Fruit fly (Drosophila melanogaster) whole organism, embryonic: ENCODE measurements around the gene TotX.

Experiments
- CG10274 ChIP-seq: fragments of 200-800 bp; sonication (Bioruptor generic); optimal IDR thresholded peaks from 3 replicates; lab custom pipeline; 2017; ENCODE audit warnings: missing biosample characterization, mild to moderate bottlenecking, missing genetic modification characterization
- CG11247 ChIP-seq: fragments of 200-800 bp; sonication (Bioruptor generic); IDR thresholded peaks from 2 replicates; pipeline ENCODE4 v1.3.6; 2022; ENCODE audit warnings: missing biosample characterization, missing genetic modification characterization
- CG1233 ChIP-seq: fragments of 200-800 bp; sonication (Bioruptor generic); optimal IDR thresholded peaks from 4 replicates; lab custom pipeline; 2018; ENCODE audit warnings: missing biosample characterization, mild to moderate bottlenecking, missing genetic modification characterization
- CG17186 ChIP-seq: fragments of 200-800 bp; sonication (Bioruptor generic); optimal IDR thresholded peaks from 3 replicates; lab custom pipeline; 2017; ENCODE audit warnings: missing biosample characterization, missing genetic modification reagents, missing genetic modification characterization
- CG17385 ChIP-seq: fragments of 200-800 bp; sonication (Bioruptor generic); optimal IDR thresholded peaks from 3 replicates; lab custom pipeline; 2018; ENCODE audit warnings: missing biosample characterization, mild to moderate bottlenecking, missing genetic modification characterization
- CG18262 ChIP-seq: fragments of 200-800 bp; optimal IDR thresholded peaks from 3 replicates; lab custom pipeline; 2019; ENCODE audit warnings: missing biosample characterization, mild to moderate bottlenecking, missing genetic modification characterization, moderate library complexity
- CG1832 ChIP-seq: fragments of 200-800 bp; sonication (Bioruptor generic); optimal IDR thresholded peaks from 2 replicates; lab custom pipeline; 2017; ENCODE audit warnings: missing biosample characterization, mild to moderate bottlenecking, missing genetic modification characterization, inconsistent platforms
- CG2199 ChIP-seq: fragments of 200-800 bp; sonication (Bioruptor generic); IDR thresholded peaks from 3 replicates; pipeline ENCODE4 v1.3.6; 2022; ENCODE audit warnings: missing biosample characterization, missing genetic modification characterization
- CG34376 ChIP-seq: fragments of 200-800 bp; sonication (Bioruptor generic); optimal IDR thresholded peaks from 2 replicates; lab custom pipeline; 2018; ENCODE audit warnings: missing biosample characterization, mild to moderate bottlenecking, missing genetic modification characterization
- CG4730 ChIP-seq: fragments of 200-800 bp; sonication (Bioruptor generic); IDR thresholded peaks from 2 replicates; pipeline ENCODE4 v1.3.6; 2022; ENCODE audit warnings: missing biosample characterization, missing genetic modification characterization
- CG6175 ChIP-seq: fragments of 200-800 bp; sonication (Bioruptor generic); IDR thresholded peaks from 3 replicates; pipeline ENCODE4 v1.3.6; 2022; ENCODE audit warnings: missing biosample characterization, missing genetic modification characterization
- CG6254 ChIP-seq: fragments of 200-800 bp; sonication (Bioruptor generic); optimal IDR thresholded peaks from 3 replicates; lab custom pipeline; 2017; ENCODE audit warnings: mild to moderate bottlenecking, missing biosample characterization, missing genetic modification reagents, missing genetic modification characterization
- CG6791 ChIP-seq: fragments of 200-800 bp; sonication (Bioruptor generic); IDR thresholded peaks from 3 replicates; pipeline ENCODE4 v1.3.6; 2022; ENCODE audit warnings: missing biosample characterization, missing genetic modification characterization; ENCODE audit not compliant: partially characterized antibody
- CG7357 ChIP-seq: fragments of 200-800 bp; sonication (Bioruptor generic); IDR thresholded peaks from 3 replicates; pipeline ENCODE4 v1.3.6; 2022; ENCODE audit warnings: missing biosample characterization, missing genetic modification characterization
- CG7839 ChIP-seq: fragments of 200-800 bp; sonication (Bioruptor generic); optimal IDR thresholded peaks from 3 replicates; lab custom pipeline; 2018; ENCODE audit warnings: missing biosample characterization, mild to moderate bottlenecking, missing genetic modification characterization, moderate library complexity
- CG7963 ChIP-seq: fragments of 200-800 bp; sonication (Bioruptor generic); IDR thresholded peaks from 3 replicates; pipeline ENCODE4 v1.3.6; 2022; ENCODE audit warnings: missing biosample characterization, missing genetic modification characterization; ENCODE audit not compliant: partially characterized antibody
- CG8388 ChIP-seq: fragments of 200-800 bp; sonication (Bioruptor generic); optimal IDR thresholded peaks from 2 replicates; lab custom pipeline; 2019; ENCODE audit warnings: missing biosample characterization, mild to moderate bottlenecking, missing genetic modification characterization, moderate library complexity
- CG8478 ChIP-seq: fragments of >200 bp; optimal IDR thresholded peaks from 2 replicates; lab custom pipeline; 2018
- CG8944 ChIP-seq: fragments of 200-800 bp; sonication (Bioruptor generic); optimal IDR thresholded peaks from 3 replicates; lab custom pipeline; 2016; ENCODE audit warnings: missing biosample characterization, missing genetic modification characterization
- Dad ChIP-seq: fragments of 200-800 bp; sonication (Bioruptor generic); optimal IDR thresholded peaks from 3 replicates; lab custom pipeline; 2016; ENCODE audit warnings: missing biosample characterization, missing genetic modification characterization
- Dek ChIP-seq: fragments of 200-800 bp; sonication (Bioruptor generic); optimal IDR thresholded peaks from 3 replicates; lab custom pipeline; 2019; ENCODE audit warnings: missing biosample characterization, mild to moderate bottlenecking, missing genetic modification characterization, moderate library complexity
- Dll ChIP-seq: fragments of 200-800 bp; sonication (Bioruptor generic); IDR thresholded peaks from 4 replicates; pipeline ENCODE4 v1.3.6; 2022; ENCODE audit warnings: missing biosample characterization, missing genetic modification characterization; ENCODE audit not compliant: partially characterized antibody
- Ets97D ChIP-seq: fragments of 200-800 bp; sonication (Bioruptor generic); optimal IDR thresholded peaks from 3 replicates; lab custom pipeline; 2016; ENCODE audit warnings: missing biosample characterization, missing genetic modification characterization
- Fer1 ChIP-seq: fragments of 200-800 bp; sonication (Bioruptor generic); optimal IDR thresholded peaks from 2 replicates; lab custom pipeline; 2017; ENCODE audit warnings: missing biosample characterization, mild to moderate bottlenecking, missing genetic modification characterization
- H2.0 ChIP-seq: fragments of 200-800 bp; sonication (Bioruptor generic); IDR thresholded peaks from 2 replicates; pipeline ENCODE4 v1.3.6; 2022; ENCODE audit warnings: missing biosample characterization, missing genetic modification characterization
- HLH4C ChIP-seq: fragments of 200-800 bp; sonication (Bioruptor generic); IDR thresholded peaks from 3 replicates; pipeline ENCODE4 v1.3.6; 2022; ENCODE audit warnings: missing biosample characterization, missing genetic modification characterization; ENCODE audit not compliant: partially characterized antibody
- Hr51 ChIP-seq, 2 experiments: fragments of 200-800 bp; sonication (Bioruptor generic); optimal IDR thresholded peaks; 2 replicates in 1 of 2; 3 replicates in 1 of 2; lab custom pipeline; 2016 to 2018; ENCODE audit warnings: missing biosample characterization in 2 of 2, missing genetic modification characterization in 2 of 2, mild to moderate bottlenecking in 1 of 2, moderate library complexity in 1 of 2
- Neu2 ChIP-seq: fragments of 200-800 bp; sonication (Bioruptor generic); optimal IDR thresholded peaks from 3 replicates; lab custom pipeline; 2016; ENCODE audit warnings: missing biosample characterization, missing genetic modification characterization, borderline replicate concordance
- Oaz ChIP-seq: fragments of 200-800 bp; sonication (Bioruptor generic); IDR thresholded peaks from 2 replicates; pipeline ENCODE4 v1.3.6; 2022; ENCODE audit warnings: missing biosample characterization, missing genetic modification characterization
- PHDP ChIP-seq: fragments of 200-800 bp; sonication (Bioruptor generic); optimal IDR thresholded peaks from 3 replicates; lab custom pipeline; 2018; ENCODE audit warnings: missing biosample characterization, mild to moderate bottlenecking, missing genetic modification characterization, moderate library complexity
- Pdp1 ChIP-seq, 2 experiments: fragments of 200-800 bp; sonication (Bioruptor generic); optimal IDR thresholded peaks; 3 replicates each; lab custom pipeline; 2016; ENCODE audit warnings: missing biosample characterization in 2 of 2, missing genetic modification characterization in 2 of 2, mild to moderate bottlenecking in 1 of 2, moderate library complexity in 1 of 2
- Poxn ChIP-seq: fragments of 200-800 bp; sonication (Bioruptor generic); IDR thresholded peaks from 2 replicates; pipeline ENCODE4 v1.3.6; 2022; ENCODE audit warnings: missing biosample characterization, missing genetic modification characterization
- Ravus ChIP-seq: fragments of 200-800 bp; sonication (Bioruptor generic); IDR thresholded peaks from 2 replicates; pipeline ENCODE4 v1.3.6; 2022; ENCODE audit warnings: missing biosample characterization, missing genetic modification characterization
- Sry-β ChIP-seq: fragments of 200-800 bp; sonication (Bioruptor generic); optimal IDR thresholded peaks from 2 replicates; lab custom pipeline; 2018; ENCODE audit warnings: missing biosample characterization, mild to moderate bottlenecking, missing genetic modification characterization, moderate library complexity
- Ssrp ChIP-seq: fragments of 200-800 bp; sonication (Bioruptor generic); optimal IDR thresholded peaks from 2 replicates; lab custom pipeline; 2018; ENCODE audit warnings: missing biosample characterization, mild to moderate bottlenecking, missing genetic modification characterization, moderate library complexity
- ac ChIP-seq: fragments of 200-800 bp; sonication (Bioruptor generic); optimal IDR thresholded peaks from 3 replicates; lab custom pipeline; 2017; ENCODE audit warnings: missing biosample characterization, mild to moderate bottlenecking, missing genetic modification characterization
- ara ChIP-seq: fragments of 200-800 bp; sonication (Bioruptor generic); IDR thresholded peaks from 2 replicates; pipeline ENCODE4 v1.3.6; 2022; ENCODE audit warnings: missing biosample characterization, missing genetic modification characterization
- chn ChIP-seq: fragments of 200-800 bp; sonication (Bioruptor generic); optimal IDR thresholded peaks from 2 replicates; lab custom pipeline; 2016; ENCODE audit warnings: missing biosample characterization, missing genetic modification characterization
- ci ChIP-seq: fragments of 200-800 bp; sonication (Bioruptor generic); IDR thresholded peaks from 3 replicates; pipeline ENCODE4 v1.3.6; 2022; ENCODE audit warnings: missing biosample characterization, missing genetic modification characterization
- cwo ChIP-seq: fragments of 200-800 bp; sonication (Bioruptor generic); optimal IDR thresholded peaks from 3 replicates; lab custom pipeline; 2017; ENCODE audit warnings: missing biosample characterization, missing genetic modification characterization, mild to moderate bottlenecking, moderate library complexity, missing genetic modification reagents
- dan ChIP-seq: fragments of 200-800 bp; sonication (Bioruptor generic); IDR thresholded peaks from 2 replicates; pipeline ENCODE4 v1.3.6; 2022; ENCODE audit warnings: missing biosample characterization, missing genetic modification characterization
- ewg ChIP-seq: fragments of 200-800 bp; sonication (Bioruptor generic); optimal IDR thresholded peaks from 3 replicates; lab custom pipeline; 2017; ENCODE audit warnings: mild to moderate bottlenecking, missing biosample characterization, missing genetic modification reagents, missing genetic modification characterization
- gem ChIP-seq: fragments of 200-800 bp; sonication (Bioruptor generic); optimal IDR thresholded peaks from 2 replicates; lab custom pipeline; 2019; ENCODE audit warnings: missing biosample characterization, mild to moderate bottlenecking, missing genetic modification characterization, moderate library complexity
- her ChIP-seq: fragments of 200-800 bp; sonication (Bioruptor generic); optimal IDR thresholded peaks from 2 replicates; lab custom pipeline; 2016; ENCODE audit warnings: missing biosample characterization, missing genetic modification characterization
- knrl ChIP-seq: fragments of 200-800 bp; sonication (Bioruptor generic); IDR thresholded peaks from 3 replicates; pipeline ENCODE4 v1.3.6; 2022; ENCODE audit warnings: missing biosample characterization, missing genetic modification characterization; ENCODE audit not compliant: partially characterized antibody
- lmd ChIP-seq: fragments of 200-800 bp; sonication (Bioruptor generic); IDR thresholded peaks from 2 replicates; pipeline ENCODE4 v1.3.6; 2022; ENCODE audit warnings: missing biosample characterization, missing genetic modification characterization
- nerfin-2 ChIP-seq: fragments of 200-800 bp; sonication (Bioruptor generic); IDR thresholded peaks from 2 replicates; pipeline ENCODE4 v1.3.6; 2022; ENCODE audit warnings: missing biosample characterization, missing genetic modification characterization; ENCODE audit not compliant: partially characterized antibody
- odd ChIP-seq: fragments of 200-800 bp; sonication (Bioruptor generic); optimal IDR thresholded peaks from 2 replicates; lab custom pipeline; 2017; ENCODE audit warnings: missing biosample characterization, mild to moderate bottlenecking, missing genetic modification characterization
- onecut ChIP-seq: fragments of 200-800 bp; sonication (Bioruptor generic); IDR thresholded peaks from 2 replicates; pipeline ENCODE4 v1.3.6; 2022; ENCODE audit warnings: missing biosample characterization, missing genetic modification characterization
- pho ChIP-seq: fragments of 200-800 bp; sonication (Bioruptor generic); optimal IDR thresholded peaks from 2 replicates; lab custom pipeline; 2016; ENCODE audit warnings: missing biosample characterization, missing genetic modification characterization
- zfh1 ChIP-seq: fragments of 200-800 bp; sonication (Bioruptor generic); IDR thresholded peaks from 3 replicates; pipeline ENCODE4 v1.3.6; 2022; ENCODE audit warnings: missing biosample characterization, missing genetic modification characterization

The TotX gene

dm6 chr3R:20912725-20913124, 7.4 kb upstream of the TotX start (continued):
- TF ChIP-seq CG7963 (GFP tag; lab: Robert Waterston, UW) (peak; percentile 75), CG8944 (GFP tag; lab: Kevin White, UChicago) (no peak), CG4730 (no peak), zfh1 (GFP tag; lab: Robert Waterston, UW) (no peak), Dek (tag; lab: Kevin White, UChicago) (no peak), nerfin-2 (peak; percentile 68), CG8478 (lab: Kevin White, UChicago) (no peak), ci (GFP tag; lab: Robert Waterston, UW) (peak; percentile 53; the same call in 2 of the 3 replicates), ara (no peak), HLH4C (GFP tag; lab: Robert Waterston, UW) (peak; percentile 71), Poxn (GFP tag; lab: Robert Waterston, UW) (no peak), CG2199 (GFP tag; lab: Robert Waterston, UW) (peak; percentile 98), CG18262 (tag; lab: Kevin White, UChicago) (no peak), pho (GFP tag; lab: Kevin White, UChicago) (no peak), ac (GFP tag; lab: Kevin White, UChicago) (no peak), PHDP (tag; lab: Kevin White, UChicago) (no peak), chn (GFP tag; lab: Kevin White, UChicago) (no peak), CG17186 (no peak), gem (tag; lab: Kevin White, UChicago) (no peak), Oaz (no peak), CG11247 (GFP tag; lab: Robert Waterston, UW) (no peak), CG1233 (no peak), CG7839 (no peak), lmd (no peak), CG8388 (no peak), Dad (GFP tag; lab: Kevin White, UChicago) (no peak), CG34376 (GFP tag; lab: Kevin White, UChicago) (no peak), cwo (GFP tag; lab: Kevin White, UChicago) (no peak), CG6254 (GFP tag; lab: Kevin White, UChicago) (no peak), Neu2 (GFP tag; lab: Kevin White, UChicago) (no peak), Pdp1 (GFP tag; optimal IDR thresholded peaks at IDR 0.05; lab: Kevin White, UChicago) (peak in 1 of 2 experiments; percentile 70), CG1832 (GFP tag; lab: Kevin White, UChicago) (no peak), knrl (GFP tag; lab: Robert Waterston, UW) (peak; percentile 52; the same call in 1 of the 3 replicates), her (GFP tag; lab: Kevin White, UChicago) (no peak), Sry-β (no peak), onecut (GFP tag; lab: Robert Waterston, UW) (no peak), ewg (GFP tag; lab: Kevin White, UChicago) (no peak), Ravus (GFP tag; lab: Robert Waterston, UW) (no peak), odd (no peak), CG17385 (GFP tag; lab: Kevin White, UChicago) (no peak), Hr51 (GFP tag; optimal IDR thresholded peaks at IDR 0.05; lab: Kevin White, UChicago) (no peak), Ets97D (no peak), Ssrp (tag; lab: Kevin White, UChicago) (no peak), CG10274 (GFP tag; lab: Kevin White, UChicago) (no peak), CG6791 (GFP tag; lab: Robert Waterston, UW) (peak; percentile 90), dan (GFP tag; lab: Robert Waterston, UW) (no peak), CG6175 (GFP tag; lab: Robert Waterston, UW) (no peak), CG7357 (GFP tag; lab: Robert Waterston, UW) (no peak), Dll (GFP tag; lab: Robert Waterston, UW) (peak; percentile 37; the same call in 1 of the 4 replicates), Fer1 (GFP tag; lab: Kevin White, UChicago) (no peak), H2.0 (GFP tag; lab: Robert Waterston, UW) (no peak)
